Fruit fly (Drosophila melanogaster): Measurements from ENCODE around the gene CG8568.

DNA sequence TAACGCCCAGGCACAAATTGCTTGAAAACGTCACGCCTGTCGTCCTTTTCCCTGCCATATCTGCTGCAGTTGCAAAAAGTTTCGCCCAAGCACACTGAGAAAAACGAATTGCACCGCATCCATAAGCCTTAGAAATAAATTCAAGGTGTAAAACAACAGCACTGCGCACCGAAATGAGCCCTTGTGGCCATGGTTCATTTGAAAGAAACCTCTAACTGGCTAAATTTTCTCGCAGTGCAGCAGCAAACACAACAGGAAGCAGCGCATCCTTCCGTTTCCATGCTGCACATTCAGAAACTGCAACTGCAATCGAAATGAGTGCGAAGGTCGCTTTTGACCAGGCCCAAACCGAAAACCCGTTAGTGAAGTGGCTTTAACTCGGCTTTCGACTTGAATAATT, 28.0 kb downstream of the CG8568 start:
- TF ChIP-seq CG8478 (optimal IDR thresholded peaks at IDR 0.05) (no peak), CTCF (optimal IDR thresholded peaks at IDR 0.05) (no peak)
